Worm (Caenorhabditis elegans) whole organism, L4/young adult: ENCODE measurements around the gene str-255.

Experiments
- dao-5 ChIP-seq: sonication (generic microtip); optimal IDR thresholded peaks from 2 replicates; lab custom pipeline; 2016; ENCODE audit warnings: missing genotype, missing genetic modification characterization, moderate library complexity, missing compliant biosample characterization
- him-1 ChIP-seq: sonication (generic microtip); optimal IDR thresholded peaks from 2 replicates; lab custom pipeline; 2016; ENCODE audit warnings: missing genotype, missing genetic modification reagents, missing genetic modification characterization, missing compliant biosample characterization

- no peak for TF ChIP-seq him-1 (tag; lab: Kevin White, UChicago)
- TF ChIP-seq dao-5, result no peak
These were observed 26.7 kb upstream of the str-255 start for ce11 chrV:2190383-2190782.
